Worm (Caenorhabditis elegans): ENCODE data around the gene Y62H9A.4.

DNA sequence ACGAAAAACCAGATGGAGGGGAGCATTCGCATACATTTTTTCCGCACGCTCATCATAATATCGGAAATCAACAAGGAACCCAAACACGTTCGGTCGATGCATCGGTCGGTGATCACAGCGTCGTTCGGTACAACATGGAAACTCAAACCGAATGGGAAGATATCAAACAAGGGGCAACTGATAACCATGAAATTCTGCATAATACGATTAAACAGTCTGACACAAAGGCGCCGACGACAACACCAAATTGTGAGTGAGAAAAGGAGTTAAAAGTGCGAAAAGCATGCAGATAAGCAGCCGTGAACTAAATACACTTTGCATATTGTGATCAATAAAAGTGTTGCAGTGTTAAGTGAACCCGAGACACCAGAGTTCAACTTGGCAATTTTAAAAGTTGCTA is 45.3 kb downstream of the Y62H9A.4 start:
- no peak for TF ChIP-seq W03F9.2 (tag; optimal IDR thresholded peaks at IDR 0.05)
- TF ChIP-seq him-1 (tag; optimal IDR thresholded peaks at IDR 0.05), result no peak
